Fruit fly (Drosophila melanogaster): ENCODE data around the gene CG11975.

dm6 chr3R:8949334-8950066, 43.6 kb upstream of the CG11975 start:
- TF ChIP-seq psq (optimal IDR thresholded peaks at IDR 0.05) = no peak
- TF ChIP-seq pan (optimal IDR thresholded peaks at IDR 0.05) = no peak
- TF ChIP-seq Dll (optimal IDR thresholded peaks at IDR 0.05) = no peak

Measured in whole organism.